Fruit fly (Drosophila melanogaster) whole organism, embryonic: ENCODE results near the gene 14-3-3epsilon.

Experiments
- Awh ChIP-seq: fragments of 200-800 bp; sonication (Bioruptor generic); IDR thresholded peaks from 2 replicates; pipeline ENCODE4, ENCODE4 v1.3.6; 2022; ENCODE audit warnings: missing biosample characterization, missing genetic modification characterization
- BEAF-32 ChIP-seq: fragments of 200-800 bp; sonication (Bioruptor generic); optimal IDR thresholded peaks from 3 replicates; lab custom pipeline; 2017; ENCODE audit warnings: missing biosample characterization, missing genetic modification characterization, mild to moderate bottlenecking, moderate library complexity, missing genetic modification reagents
- CG11085 ChIP-seq: fragments of 200-800 bp; sonication (Bioruptor generic); IDR thresholded peaks from 2 replicates; pipeline ENCODE4 v1.3.6; 2022; ENCODE audit warnings: missing biosample characterization, missing genetic modification characterization
- CG11504 ChIP-seq: fragments of 200-800 bp; sonication (Bioruptor generic); optimal IDR thresholded peaks from 3 replicates; lab custom pipeline; 2019; ENCODE audit warnings: missing biosample characterization, mild to moderate bottlenecking, missing genetic modification characterization, moderate library complexity
- CG11560 ChIP-seq: fragments of 200-800 bp; sonication (Bioruptor generic); IDR thresholded peaks from 3 replicates; pipeline ENCODE4 v1.3.6; 2022; ENCODE audit warnings: missing biosample characterization, missing genetic modification characterization
- CG13775 ChIP-seq: fragments of 200-800 bp; sonication (Bioruptor generic); optimal IDR thresholded peaks from 3 replicates; lab custom pipeline; 2017; ENCODE audit warnings: missing biosample characterization, mild to moderate bottlenecking, missing genetic modification characterization
- CG14860 ChIP-seq: fragments of 200-800 bp; sonication (Bioruptor generic); IDR thresholded peaks from 3 replicates; pipeline ENCODE4 v1.3.6; 2022; ENCODE audit warnings: missing biosample characterization, missing genetic modification characterization; ENCODE audit not compliant: partially characterized antibody
- CG15479 ChIP-seq: fragments of 200-800 bp; sonication (Bioruptor generic); optimal IDR thresholded peaks from 3 replicates; lab custom pipeline; 2019; ENCODE audit warnings: missing biosample characterization, mild to moderate bottlenecking, missing genetic modification characterization, moderate library complexity
- CG1603 ChIP-seq: fragments of 200-800 bp; sonication (Bioruptor generic); optimal IDR thresholded peaks from 2 replicates; lab custom pipeline; 2019; ENCODE audit warnings: missing biosample characterization, mild to moderate bottlenecking, missing genetic modification characterization, moderate library complexity
- CG17385 ChIP-seq: fragments of 200-800 bp; sonication (Bioruptor generic); optimal IDR thresholded peaks from 3 replicates; lab custom pipeline; 2018; ENCODE audit warnings: missing biosample characterization, mild to moderate bottlenecking, missing genetic modification characterization
- CG18619 ChIP-seq: fragments of 200-800 bp; sonication (Bioruptor generic); optimal IDR thresholded peaks from 3 replicates; lab custom pipeline; 2017; ENCODE audit warnings: missing biosample characterization, mild to moderate bottlenecking, missing genetic modification characterization
- CG2678 ChIP-seq: fragments of 200-800 bp; sonication (Bioruptor generic); optimal IDR thresholded peaks from 3 replicates; lab custom pipeline; 2019; ENCODE audit warnings: missing biosample characterization, mild to moderate bottlenecking, missing genetic modification characterization, moderate library complexity
- CG3065 ChIP-seq: fragments of 200-800 bp; sonication (Bioruptor generic); optimal IDR thresholded peaks from 2 replicates; lab custom pipeline; 2016; ENCODE audit warnings: missing biosample characterization, missing genetic modification characterization
- CG32767 ChIP-seq: fragments of 200-800 bp; sonication (Bioruptor generic); IDR thresholded peaks from 2 replicates; pipeline ENCODE4 v1.3.6; 2022; ENCODE audit warnings: missing biosample characterization, missing genetic modification characterization
- CG3838 ChIP-seq: fragments of 200-800 bp; sonication (Bioruptor generic); optimal IDR thresholded peaks from 3 replicates; lab custom pipeline; 2016; ENCODE audit warnings: missing biosample characterization, missing genetic modification characterization
- CG4282 ChIP-seq: fragments of 200-800 bp; sonication (Bioruptor generic); optimal IDR thresholded peaks from 2 replicates; lab custom pipeline; 2016; ENCODE audit warnings: missing biosample characterization, missing genetic modification characterization
- CG4404 ChIP-seq: fragments of 200-800 bp; sonication (Bioruptor generic); IDR thresholded peaks from 2 replicates; pipeline ENCODE4 v1.3.6; 2022; ENCODE audit warnings: missing biosample characterization, missing genetic modification characterization
- CG8944 ChIP-seq: fragments of 200-800 bp; sonication (Bioruptor generic); optimal IDR thresholded peaks from 3 replicates; lab custom pipeline; 2016; ENCODE audit warnings: missing biosample characterization, missing genetic modification characterization
- CG9437 ChIP-seq: fragments of 200-800 bp; sonication (Bioruptor generic); optimal IDR thresholded peaks from 2 replicates; lab custom pipeline; 2018; ENCODE audit warnings: missing biosample characterization, mild to moderate bottlenecking, missing genetic modification characterization
- D ChIP-seq, 2 experiments: fragments of 200-800 bp in 1 of 2; fragments of >200 bp in 1 of 2; sonication (Bioruptor generic) in 1 of 2; optimal IDR thresholded peaks; 2 replicates in 1 of 2; 3 replicates in 1 of 2; lab custom pipeline; 2017; ENCODE audit warnings: mild to moderate bottlenecking in 1 of 2, missing biosample characterization in 1 of 2, missing genetic modification characterization in 1 of 2, missing genetic modification reagents in 1 of 2
- D19B ChIP-seq: fragments of 200-800 bp; sonication (Bioruptor generic); optimal IDR thresholded peaks from 2 replicates; lab custom pipeline; 2017; ENCODE audit warnings: missing biosample characterization, mild to moderate bottlenecking, missing genetic modification characterization
- Dip3 ChIP-seq: fragments of 200-800 bp; sonication (Bioruptor generic); optimal IDR thresholded peaks from 3 replicates; lab custom pipeline; 2016; ENCODE audit warnings: missing biosample characterization, missing genetic modification characterization
- Doc2 ChIP-seq: fragments of 200-800 bp; sonication (Bioruptor generic); IDR thresholded peaks from 2 replicates; pipeline ENCODE4 v1.3.6; 2022; ENCODE audit warnings: missing biosample characterization, missing genetic modification characterization
- Fer1 ChIP-seq: fragments of 200-800 bp; sonication (Bioruptor generic); optimal IDR thresholded peaks from 2 replicates; lab custom pipeline; 2017; ENCODE audit warnings: missing biosample characterization, mild to moderate bottlenecking, missing genetic modification characterization
- GATAe ChIP-seq: fragments of 200-800 bp; sonication (Bioruptor generic); conservative IDR thresholded peaks from 2 replicates; pipeline ENCODE4 v1.3.6; 2022; ENCODE audit warnings: missing biosample characterization, missing genetic modification characterization
- Lhr ChIP-seq: fragments of 200-800 bp; sonication (Bioruptor generic); optimal IDR thresholded peaks from 3 replicates; lab custom pipeline; 2017; ENCODE audit warnings: mild to moderate bottlenecking, missing biosample characterization, missing genetic modification reagents, missing genetic modification characterization
- Max ChIP-seq: fragments of 200-800 bp; sonication (Bioruptor generic); optimal IDR thresholded peaks from 2 replicates; lab custom pipeline; 2016; ENCODE audit warnings: missing biosample characterization, mild to moderate bottlenecking, missing genetic modification characterization
- NC2β ChIP-seq: fragments of 200-800 bp; sonication (Bioruptor generic); optimal IDR thresholded peaks from 2 replicates; lab custom pipeline; 2016; ENCODE audit warnings: missing biosample characterization, missing genetic modification characterization
- Nf-YB ChIP-seq: fragments of 200-800 bp; sonication (Bioruptor generic); optimal IDR thresholded peaks from 3 replicates; lab custom pipeline; 2019; ENCODE audit warnings: missing biosample characterization, mild to moderate bottlenecking, missing genetic modification characterization, moderate library complexity
- Nf-YC ChIP-seq: fragments of 200-800 bp; optimal IDR thresholded peaks from 3 replicates; lab custom pipeline; 2019; ENCODE audit warnings: missing biosample characterization, mild to moderate bottlenecking, missing genetic modification characterization, moderate library complexity
- Rx ChIP-seq: fragments of 200-800 bp; sonication (Bioruptor generic); IDR thresholded peaks from 2 replicates; pipeline ENCODE4 v1.3.6; 2022; ENCODE audit warnings: missing biosample characterization, missing genetic modification characterization
- Scr ChIP-seq: fragments of 200-800 bp; sonication (Bioruptor generic); IDR thresholded peaks from 2 replicates; pipeline ENCODE4 v1.3.6; 2022; ENCODE audit warnings: missing biosample characterization, missing genetic modification characterization; ENCODE audit not compliant: partially characterized antibody
- Six4 ChIP-seq: fragments of 200-800 bp; sonication (Bioruptor generic); optimal IDR thresholded peaks from 2 replicates; lab custom pipeline; 2016; ENCODE audit warnings: missing biosample characterization, missing genetic modification characterization
- Spps ChIP-seq: fragments of 200-800 bp; sonication (Bioruptor generic); optimal IDR thresholded peaks from 2 replicates; lab custom pipeline; 2018; ENCODE audit warnings: missing biosample characterization, mild to moderate bottlenecking, missing genetic modification characterization
- ab ChIP-seq: fragments of 200-800 bp; sonication (Bioruptor generic); optimal IDR thresholded peaks from 2 replicates; lab custom pipeline; 2016; ENCODE audit warnings: missing biosample characterization, missing genetic modification characterization
- caup ChIP-seq: fragments of 200-800 bp; sonication (Bioruptor generic); optimal IDR thresholded peaks from 3 replicates; lab custom pipeline; 2017; ENCODE audit warnings: missing biosample characterization, mild to moderate bottlenecking, missing genetic modification characterization, moderate library complexity; ENCODE audit not compliant: severe bottlenecking
- chif ChIP-seq, 2 experiments: fragments of 200-800 bp; sonication (Bioruptor generic); optimal IDR thresholded peaks; 3 replicates each; lab custom pipeline; 2016; ENCODE audit warnings: missing biosample characterization in 2 of 2, missing genetic modification characterization in 2 of 2
- croc ChIP-seq: fragments of 200-800 bp; sonication (Bioruptor generic); conservative IDR thresholded peaks from 3 replicates; pipeline ENCODE4 v1.3.6; 2022; ENCODE audit warnings: missing biosample characterization, missing genetic modification characterization
- dan ChIP-seq: fragments of 200-800 bp; sonication (Bioruptor generic); IDR thresholded peaks from 2 replicates; pipeline ENCODE4 v1.3.6; 2022; ENCODE audit warnings: missing biosample characterization, missing genetic modification characterization
- lilli ChIP-seq: fragments of 200-800 bp; sonication (Bioruptor generic); optimal IDR thresholded peaks from 3 replicates; lab custom pipeline; 2016; ENCODE audit warnings: missing biosample characterization, missing genetic modification characterization
- nmo ChIP-seq: fragments of 200-800 bp; sonication (Bioruptor generic); optimal IDR thresholded peaks from 2 replicates; lab custom pipeline; 2018; ENCODE audit warnings: missing biosample characterization, mild to moderate bottlenecking, missing genetic modification characterization, moderate library complexity
- onecut ChIP-seq: fragments of 200-800 bp; sonication (Bioruptor generic); IDR thresholded peaks from 2 replicates; pipeline ENCODE4 v1.3.6; 2022; ENCODE audit warnings: missing biosample characterization, missing genetic modification characterization
- sens ChIP-seq: fragments of 200-800 bp; sonication (Bioruptor generic); peaks from one replicate; lab custom pipeline; 2016; ENCODE audit warnings: missing biosample characterization, missing genetic modification characterization
- tin ChIP-seq: fragments of 200-800 bp; sonication (Bioruptor generic); optimal IDR thresholded peaks from 3 replicates; lab custom pipeline; 2016; ENCODE audit warnings: missing biosample characterization, missing genetic modification characterization
- tll ChIP-seq, 2 experiments: fragments of 200-800 bp in 1 of 2; fragments of >200 bp in 1 of 2; sonication (Bioruptor generic) in 1 of 2; optimal IDR thresholded peaks; 2 replicates each; lab custom pipeline; 2017 to 2019; ENCODE audit warnings: missing biosample characterization in 2 of 2, missing genetic modification characterization in 2 of 2, mild to moderate bottlenecking in 1 of 2, moderate library complexity in 1 of 2
- tup ChIP-seq: fragments of 200-800 bp; sonication (Bioruptor generic); optimal IDR thresholded peaks from 2 replicates; lab custom pipeline; 2016; ENCODE audit warnings: missing biosample characterization, mild to moderate bottlenecking, missing genetic modification characterization, moderate library complexity
- tx ChIP-seq: fragments of 200-800 bp; sonication (Bioruptor generic); optimal IDR thresholded peaks from 2 replicates; lab custom pipeline; 2016; ENCODE audit warnings: missing biosample characterization, missing genetic modification characterization
- vvl ChIP-seq: fragments of 200-800 bp; sonication (Bioruptor generic); IDR thresholded peaks from 2 replicates; pipeline ENCODE4 v1.3.6; 2022; ENCODE audit warnings: missing biosample characterization, missing genetic modification characterization
- wdn ChIP-seq: fragments of 200-800 bp; sonication (Bioruptor generic); IDR thresholded peaks from 2 replicates; pipeline ENCODE4 v1.3.6; 2022; ENCODE audit warnings: missing biosample characterization, missing genetic modification characterization

14-3-3epsilon gene

DNA sequence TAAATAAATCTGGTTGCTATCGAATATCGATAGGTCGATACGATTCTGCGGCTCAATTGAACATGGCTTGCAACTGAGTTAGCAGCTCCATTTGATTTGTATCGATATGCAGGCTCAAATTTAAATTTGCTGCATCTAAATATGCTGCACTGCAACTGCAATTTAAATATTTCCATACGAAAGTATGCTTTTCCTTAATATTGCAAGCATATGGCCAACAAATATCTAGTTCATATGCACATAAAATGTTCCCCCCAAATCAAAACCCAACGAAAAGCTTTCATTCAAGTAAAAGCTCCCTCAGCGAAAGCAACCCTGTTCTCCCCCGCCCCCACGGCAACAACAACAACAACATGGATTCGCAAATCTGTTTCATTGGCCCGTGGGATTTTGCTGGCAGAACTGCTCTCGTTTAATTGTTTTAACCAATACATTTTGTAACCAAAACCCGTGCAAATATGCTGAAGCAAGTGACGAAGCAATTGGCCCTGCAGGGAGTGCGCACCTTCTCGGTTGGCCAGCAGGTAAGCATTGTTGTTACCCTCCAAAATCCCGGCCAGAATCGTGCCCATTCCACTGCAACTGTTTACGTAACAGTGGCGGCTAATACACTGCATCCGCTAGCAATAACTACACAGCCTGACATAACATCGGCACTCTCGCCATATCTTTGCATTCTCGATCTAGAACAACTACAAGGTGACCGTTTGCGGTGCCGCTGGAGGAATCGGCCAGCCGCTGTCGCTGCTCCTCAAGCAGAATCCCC, 16.1 kb upstream of the 14-3-3epsilon start, which contains the start of the genes CG7168 and Mdh2 (continued):
- TF ChIP-seq tup (no peak), Scr (GFP tag; lab: Robert Waterston, UW) (peak; percentile 84), Rx (GFP tag; lab: Robert Waterston, UW) (no peak), chif (GFP tag; optimal IDR thresholded peaks at IDR 0.05; lab: Kevin White, UChicago) (no peak), D (optimal IDR thresholded peaks at IDR 0.05; lab: Kevin White, UChicago) (no peak), D (GFP tag; optimal IDR thresholded peaks at IDR 0.05; lab: Kevin White, UChicago) (no peak), D19B (GFP tag; lab: Kevin White, UChicago) (no peak), CG3838 (GFP tag; lab: Kevin White, UChicago) (no peak), sens (peak; percentile 71), CG3065 (no peak), CG4282 (GFP tag; lab: Kevin White, UChicago) (no peak), CG11560 (tag; lab: Robert Waterston, UW) (peak; percentile 80; the same call in 2 of the 3 replicates), Nf-YB (GFP tag; lab: Kevin White, UChicago) (peak; percentile 88), CG11504 (tag; lab: Kevin White, UChicago) (peak; percentile 2), CG17385 (GFP tag; lab: Kevin White, UChicago) (no peak), GATAe (GFP tag; lab: Robert Waterston, UW) (no peak), Fer1 (GFP tag; lab: Kevin White, UChicago) (peak; percentile 3), tx (no peak), NC2β (GFP tag; lab: Kevin White, UChicago) (peak; percentile 16), croc (no peak), Dip3 (GFP tag; lab: Kevin White, UChicago) (no peak), Awh (GFP tag; lab: Robert Waterston, UW) (no peak), Lhr (GFP tag; lab: Kevin White, UChicago) (peak; percentile 16), vvl (GFP tag; lab: Robert Waterston, UW) (0 out of 2 replicates have a peak, but pooled peaks have one; percentile 43), CG18619 (GFP tag; lab: Kevin White, UChicago) (no peak), dan (no peak), CG14860 (GFP tag; lab: Robert Waterston, UW) (peak; percentile 79), Max (GFP tag; lab: Kevin White, UChicago) (no peak), CG8944 (GFP tag; lab: Kevin White, UChicago) (no peak), Six4 (GFP tag; lab: Kevin White, UChicago) (no peak), CG4404 (no peak), Spps (tag; lab: Kevin White, UChicago) (no peak), lilli (GFP tag; lab: Kevin White, UChicago) (peak; percentile 32), CG15479 (GFP tag; lab: Kevin White, UChicago) (no peak), wdn (GFP tag; lab: Robert Waterston, UW) (no peak), CG2678 (no peak), tin (GFP tag; lab: Kevin White, UChicago) (peak; percentile 4), Nf-YC (tag; lab: Kevin White, UChicago) (peak; percentile 83), CG9437 (GFP tag; lab: Kevin White, UChicago) (no peak), BEAF-32 (GFP tag; lab: Kevin White, UChicago) (peak; percentile 81), ab (GFP tag; lab: Kevin White, UChicago) (no peak), tll (GFP tag; optimal IDR thresholded peaks at IDR 0.05; lab: Kevin White, UChicago) (no peak), caup (GFP tag; lab: Kevin White, UChicago) (peak; percentile 9), CG13775 (GFP tag; lab: Kevin White, UChicago) (no peak), Doc2 (no peak), onecut (GFP tag; lab: Robert Waterston, UW) (no peak), CG11085 (GFP tag; lab: Robert Waterston, UW) (no peak), CG1603 (tag; lab: Kevin White, UChicago) (peak; percentile 53), nmo (GFP tag; lab: Kevin White, UChicago) (peak; percentile 47), CG32767 (no peak)
